Fruit fly (Drosophila melanogaster) whole organism, embryonic: ENCODE results near the gene dachs.

Experiments used
- Atf6 ChIP-seq: fragments of 200-800 bp; sonication (Bioruptor generic); IDR thresholded peaks from 2 replicates; pipeline ENCODE4 v1.3.6; 2022; ENCODE audit warnings: missing biosample characterization, missing genetic modification characterization
- BtbVII ChIP-seq: fragments of 200-800 bp; sonication (Bioruptor generic); optimal IDR thresholded peaks from 3 replicates; lab custom pipeline; 2017; ENCODE audit warnings: missing biosample characterization, mild to moderate bottlenecking, missing genetic modification characterization
- CG10565 ChIP-seq: fragments of 200-800 bp; sonication (Bioruptor generic); optimal IDR thresholded peaks from 3 replicates; lab custom pipeline; 2016; ENCODE audit warnings: missing biosample characterization, mild to moderate bottlenecking, missing genetic modification characterization
- CG10959 ChIP-seq: fragments of 200-800 bp; sonication (Bioruptor generic); IDR thresholded peaks from 2 replicates; pipeline ENCODE4 v1.3.6; 2022; ENCODE audit warnings: missing biosample characterization, missing genetic modification characterization
- CG10979 ChIP-seq: fragments of 200-800 bp; sonication (Bioruptor generic); optimal IDR thresholded peaks from 2 replicates; lab custom pipeline; 2018; ENCODE audit warnings: missing biosample characterization, mild to moderate bottlenecking, missing genetic modification characterization, moderate library complexity
- CG11398 ChIP-seq: fragments of 200-800 bp; sonication (Bioruptor generic); optimal IDR thresholded peaks from 2 replicates; lab custom pipeline; 2016; ENCODE audit warnings: missing biosample characterization, missing genetic modification characterization
- CG12219 ChIP-seq: fragments of 200-800 bp; sonication (Bioruptor generic); optimal IDR thresholded peaks from 3 replicates; lab custom pipeline; 2018; ENCODE audit warnings: missing biosample characterization, mild to moderate bottlenecking, missing genetic modification characterization
- CG12299 ChIP-seq: fragments of 200-800 bp; sonication (Bioruptor generic); optimal IDR thresholded peaks from 2 replicates; lab custom pipeline; 2018; ENCODE audit warnings: missing biosample characterization, mild to moderate bottlenecking, missing genetic modification characterization
- CG12942 ChIP-seq: fragments of 200-800 bp; sonication (Bioruptor generic); optimal IDR thresholded peaks from 3 replicates; lab custom pipeline; 2016; ENCODE audit warnings: missing biosample characterization, missing genetic modification characterization
- CG13123 ChIP-seq: fragments of 200-800 bp; sonication (Bioruptor generic); optimal IDR thresholded peaks from 2 replicates; lab custom pipeline; 2016; ENCODE audit warnings: missing biosample characterization, missing genetic modification characterization
- CG14441 ChIP-seq: fragments of 200-800 bp; sonication (Bioruptor generic); IDR thresholded peaks from 2 replicates; pipeline ENCODE4 v1.3.6; 2022; ENCODE audit warnings: missing biosample characterization, missing genetic modification characterization
- CG14965 ChIP-seq: fragments of 200-800 bp; sonication (Bioruptor generic); optimal IDR thresholded peaks from 2 replicates; lab custom pipeline; 2016; ENCODE audit warnings: missing biosample characterization, missing genetic modification characterization, borderline replicate concordance
- CG17361 ChIP-seq: fragments of 200-800 bp; sonication (Bioruptor generic); IDR thresholded peaks from 3 replicates; pipeline ENCODE4 v1.3.6; 2022; ENCODE audit warnings: missing biosample characterization, missing genetic modification characterization
- CG17829 ChIP-seq: fragments of 200-800 bp; optimal IDR thresholded peaks from 2 replicates; lab custom pipeline; 2019; ENCODE audit warnings: missing biosample characterization, mild to moderate bottlenecking, missing genetic modification characterization, moderate library complexity
- CG2202 ChIP-seq: fragments of 200-800 bp; sonication (Bioruptor generic); optimal IDR thresholded peaks from 2 replicates; lab custom pipeline; 2018; ENCODE audit warnings: missing biosample characterization, mild to moderate bottlenecking, missing genetic modification characterization
- CG30020 ChIP-seq: fragments of 200-800 bp; optimal IDR thresholded peaks from 2 replicates; lab custom pipeline; 2019; ENCODE audit warnings: missing biosample characterization, mild to moderate bottlenecking, missing genetic modification characterization, moderate library complexity
- CG32532 ChIP-seq: fragments of 200-800 bp; sonication (Bioruptor generic); IDR thresholded peaks from 2 replicates; pipeline ENCODE4 v1.3.6; 2022; ENCODE audit warnings: missing biosample characterization, missing genetic modification characterization
- CG3726 ChIP-seq: fragments of 200-800 bp; sonication (Bioruptor generic); IDR thresholded peaks from 3 replicates; pipeline ENCODE4, ENCODE4 v1.3.6; 2022; ENCODE audit warnings: missing biosample characterization, missing genetic modification characterization
- CG43689 ChIP-seq: fragments of 200-800 bp; sonication (Bioruptor generic); IDR thresholded peaks from 2 replicates; pipeline ENCODE4 v1.3.6; 2022; ENCODE audit warnings: missing biosample characterization, missing genetic modification characterization
- CG4424 ChIP-seq: fragments of 200-800 bp; sonication (Bioruptor generic); optimal IDR thresholded peaks from 3 replicates; lab custom pipeline; 2016; ENCODE audit warnings: missing biosample characterization, missing genetic modification characterization
- CG5953 ChIP-seq: fragments of 200-800 bp; sonication (Bioruptor generic); IDR thresholded peaks from 2 replicates; pipeline ENCODE4 v1.3.6; 2022; ENCODE audit warnings: missing biosample characterization, missing genetic modification characterization
- CG8089 ChIP-seq: fragments of 200-800 bp; sonication (Bioruptor generic); optimal IDR thresholded peaks from 3 replicates; lab custom pipeline; 2016; ENCODE audit warnings: missing biosample characterization, missing genetic modification characterization
- CG8281 ChIP-seq: fragments of 200-800 bp; sonication (Bioruptor generic); optimal IDR thresholded peaks from 2 replicates; lab custom pipeline; 2018; ENCODE audit warnings: missing biosample characterization, mild to moderate bottlenecking, missing genetic modification characterization, moderate library complexity
- CG9797 ChIP-seq: fragments of 200-800 bp; sonication (Bioruptor generic); optimal IDR thresholded peaks from 3 replicates; lab custom pipeline; 2018; ENCODE audit warnings: missing biosample characterization, mild to moderate bottlenecking, missing genetic modification characterization
- CHES-1-like ChIP-seq: fragments of 200-800 bp; sonication (Bioruptor generic); optimal IDR thresholded peaks from 2 replicates; lab custom pipeline; 2016; ENCODE audit warnings: missing biosample characterization, missing genetic modification characterization
- D ChIP-seq, 2 experiments: fragments of 200-800 bp in 1 of 2; fragments of >200 bp in 1 of 2; sonication (Bioruptor generic) in 1 of 2; optimal IDR thresholded peaks; 2 replicates in 1 of 2; 3 replicates in 1 of 2; lab custom pipeline; 2017; ENCODE audit warnings: mild to moderate bottlenecking in 1 of 2, missing biosample characterization in 1 of 2, missing genetic modification characterization in 1 of 2, missing genetic modification reagents in 1 of 2
- Deaf1 ChIP-seq: fragments of 200-800 bp; optimal IDR thresholded peaks from 3 replicates; lab custom pipeline; 2019; ENCODE audit warnings: missing biosample characterization, mild to moderate bottlenecking, missing genetic modification characterization, moderate library complexity
- Dp ChIP-seq: fragments of 200-800 bp; sonication (Bioruptor generic); optimal IDR thresholded peaks from 2 replicates; lab custom pipeline; 2018; ENCODE audit warnings: missing biosample characterization, mild to moderate bottlenecking, missing genetic modification characterization, moderate library complexity
- Hr78 ChIP-seq, 2 experiments: fragments of 200-800 bp in 1 of 2; fragments of >200 bp in 1 of 2; sonication (Bioruptor generic) in 1 of 2; optimal IDR thresholded peaks; 2 replicates each; lab custom pipeline; 2017 to 2019; ENCODE audit warnings: missing biosample characterization in 2 of 2, missing genetic modification characterization in 2 of 2, mild to moderate bottlenecking in 1 of 2, moderate library complexity in 1 of 2
- Myb ChIP-seq: fragments of 200-800 bp; sonication (Bioruptor generic); optimal IDR thresholded peaks from 2 replicates; lab custom pipeline; 2016; ENCODE audit warnings: missing biosample characterization, missing genetic modification characterization
- Side ChIP-seq: fragments of 200-800 bp; sonication (Bioruptor generic); optimal IDR thresholded peaks from 2 replicates; lab custom pipeline; 2016; ENCODE audit warnings: missing biosample characterization, missing genetic modification characterization
- TFAM ChIP-seq: fragments of 200-800 bp; sonication (Bioruptor generic); optimal IDR thresholded peaks from 2 replicates; lab custom pipeline; 2017; ENCODE audit warnings: missing biosample characterization, missing genetic modification characterization, inconsistent platforms
- Trl ChIP-seq, 3 experiments: fragments of >200 bp in 2 of 3; fragments of 200-800 bp in 1 of 3; sonication (Bioruptor generic) in 1 of 3; optimal IDR thresholded peaks; 2 replicates in 1 of 3; 3 replicates in 2 of 3; lab custom pipeline; 2016 to 2017; ENCODE audit warnings: missing biosample characterization in 1 of 3, missing genetic modification characterization in 1 of 3
- Xrp1 ChIP-seq: fragments of 200-800 bp; sonication (Bioruptor generic); IDR thresholded peaks from 2 replicates; pipeline ENCODE4 v1.3.6; 2022; ENCODE audit warnings: missing biosample characterization, missing genetic modification characterization
- YL-1 ChIP-seq: fragments of 200-800 bp; sonication (Bioruptor generic); optimal IDR thresholded peaks from 3 replicates; lab custom pipeline; 2017; ENCODE audit warnings: missing biosample characterization, mild to moderate bottlenecking, missing genetic modification characterization
- ap ChIP-seq: fragments of 200-800 bp; sonication (Bioruptor generic); IDR thresholded peaks from 2 replicates; pipeline ENCODE4 v1.3.6; 2022; ENCODE audit warnings: missing biosample characterization, missing genetic modification characterization
- ash1 ChIP-seq: fragments of 200-800 bp; sonication (Bioruptor generic); optimal IDR thresholded peaks from 2 replicates; lab custom pipeline; 2018; ENCODE audit warnings: missing biosample characterization, mild to moderate bottlenecking, missing genetic modification characterization
- cg ChIP-seq: fragments of 200-800 bp; sonication (Bioruptor generic); optimal IDR thresholded peaks from 3 replicates; lab custom pipeline; 2019; ENCODE audit warnings: missing biosample characterization, mild to moderate bottlenecking, missing genetic modification characterization, moderate library complexity
- disco-r ChIP-seq: fragments of 200-800 bp; sonication (Bioruptor generic); optimal IDR thresholded peaks from 2 replicates; lab custom pipeline; 2016; ENCODE audit warnings: missing biosample characterization, missing genetic modification characterization
- ems ChIP-seq: fragments of 200-800 bp; sonication (Bioruptor generic); optimal IDR thresholded peaks from 3 replicates; lab custom pipeline; 2016; ENCODE audit warnings: missing biosample characterization, missing genetic modification characterization
- fd102C ChIP-seq: fragments of 200-800 bp; sonication (Bioruptor generic); optimal IDR thresholded peaks from 2 replicates; lab custom pipeline; 2018; ENCODE audit warnings: missing biosample characterization, mild to moderate bottlenecking, missing genetic modification characterization, moderate library complexity
- fd64A ChIP-seq: fragments of 200-800 bp; sonication (Bioruptor generic); optimal IDR thresholded peaks from 3 replicates; lab custom pipeline; 2018; ENCODE audit warnings: missing biosample characterization, mild to moderate bottlenecking, missing genetic modification characterization
- ham ChIP-seq: fragments of 200-800 bp; sonication (Bioruptor generic); IDR thresholded peaks from 2 replicates; pipeline ENCODE4 v1.3.6; 2022; ENCODE audit warnings: missing biosample characterization, missing genetic modification characterization
- hbn ChIP-seq: fragments of 200-800 bp; sonication (Bioruptor generic); IDR thresholded peaks from 2 replicates; pipeline ENCODE4 v1.3.6; 2022; ENCODE audit warnings: missing biosample characterization, missing genetic modification characterization; ENCODE audit not compliant: partially characterized antibody
- knrl ChIP-seq: fragments of 200-800 bp; sonication (Bioruptor generic); IDR thresholded peaks from 3 replicates; pipeline ENCODE4 v1.3.6; 2022; ENCODE audit warnings: missing biosample characterization, missing genetic modification characterization; ENCODE audit not compliant: partially characterized antibody
- nerfin-1 ChIP-seq: fragments of 200-800 bp; sonication (Bioruptor generic); optimal IDR thresholded peaks from 3 replicates; lab custom pipeline; 2019; ENCODE audit warnings: missing biosample characterization, mild to moderate bottlenecking, missing genetic modification characterization, moderate library complexity
- org-1 ChIP-seq: fragments of 200-800 bp; sonication (Bioruptor generic); optimal IDR thresholded peaks from 2 replicates; lab custom pipeline; 2017; ENCODE audit warnings: missing biosample characterization, missing genetic modification characterization
- sqz ChIP-seq: fragments of 200-800 bp; sonication (Bioruptor generic); optimal IDR thresholded peaks from 3 replicates; lab custom pipeline; 2018; ENCODE audit warnings: missing biosample characterization, mild to moderate bottlenecking, missing genetic modification characterization
- trem ChIP-seq: fragments of 200-800 bp; optimal IDR thresholded peaks from 3 replicates; lab custom pipeline; 2019; ENCODE audit warnings: missing biosample characterization, mild to moderate bottlenecking, missing genetic modification characterization, moderate library complexity
- usp ChIP-seq: fragments of >200 bp; optimal IDR thresholded peaks from 2 replicates; lab custom pipeline; 2017; ENCODE audit warnings: missing biosample characterization, missing genetic modification characterization
- z ChIP-seq: fragments of 200-800 bp; sonication (Bioruptor generic); IDR thresholded peaks from 3 replicates; pipeline ENCODE4 v1.3.6; 2022; ENCODE audit warnings: missing biosample characterization, missing genetic modification characterization

The dachs gene

dm6 chr2L:8485562-8485961 lies 18.9 kb downstream of the dachs start (continued):
- TF ChIP-seq sqz (GFP tag; lab: Kevin White, UChicago) (no peak), ham (GFP tag; lab: Robert Waterston, UW) (no peak), usp (GFP tag; lab: Kevin White, UChicago) (no peak), CG12219 (GFP tag; lab: Kevin White, UChicago) (no peak), disco-r (GFP tag; lab: Kevin White, UChicago) (no peak), knrl (GFP tag; lab: Robert Waterston, UW) (peak; percentile 34; the same call in 1 of the 3 replicates), CG10565 (GFP tag; lab: Kevin White, UChicago) (no peak), CG10959 (GFP tag; lab: Robert Waterston, UW) (no peak), ems (GFP tag; lab: Kevin White, UChicago) (no peak), ash1 (no peak), org-1 (GFP tag; lab: Kevin White, UChicago) (no peak), nerfin-1 (no peak), Atf6 (GFP tag; lab: Robert Waterston, UW) (no peak), Xrp1 (GFP tag; lab: Robert Waterston, UW) (no peak), CG3726 (no peak), CG43689 (GFP tag; lab: Robert Waterston, UW) (no peak), z (no peak), Side (GFP tag; lab: Kevin White, UChicago) (no peak), CG5953 (GFP tag; lab: Robert Waterston, UW) (no peak), CG12942 (GFP tag; lab: Kevin White, UChicago) (no peak), CG14441 (no peak), Hr78 (GFP tag; optimal IDR thresholded peaks at IDR 0.05; lab: Kevin White, UChicago) (no peak), trem (no peak), CG17361 (GFP tag; lab: Robert Waterston, UW) (no peak), CG11398 (GFP tag; lab: Kevin White, UChicago) (no peak), fd64A (GFP tag; lab: Kevin White, UChicago) (no peak), CHES-1-like (GFP tag; lab: Kevin White, UChicago) (no peak), YL-1 (GFP tag; lab: Kevin White, UChicago) (no peak), CG8281 (tag; lab: Kevin White, UChicago) (no peak), CG12299 (tag; lab: Kevin White, UChicago) (no peak), CG30020 (no peak), CG8089 (GFP tag; lab: Kevin White, UChicago) (no peak), CG32532 (no peak), Myb (no peak), CG17829 (tag; lab: Kevin White, UChicago) (peak; percentile 6), CG4424 (no peak), D (optimal IDR thresholded peaks at IDR 0.05; lab: Kevin White, UChicago) (no peak), D (GFP tag; optimal IDR thresholded peaks at IDR 0.05; lab: Kevin White, UChicago) (no peak), cg (GFP tag; lab: Kevin White, UChicago) (no peak), BtbVII (no peak), Deaf1 (tag; lab: Kevin White, UChicago) (no peak), Dp (no peak), hbn (GFP tag; lab: Robert Waterston, UW) (no peak), CG10979 (tag; lab: Kevin White, UChicago) (no peak), CG9797 (GFP tag; lab: Kevin White, UChicago) (no peak), ap (no peak), TFAM (GFP tag; lab: Kevin White, UChicago) (no peak), Trl (optimal IDR thresholded peaks at IDR 0.05; lab: Kevin White, UChicago) (no peak), Trl (GFP tag; optimal IDR thresholded peaks at IDR 0.05; lab: Kevin White, UChicago) (no peak), CG13123 (no peak), fd102C (GFP tag; lab: Kevin White, UChicago) (no peak), CG2202 (tag; lab: Kevin White, UChicago) (no peak), CG14965 (GFP tag; lab: Kevin White, UChicago) (no peak)
